Fruit fly (Drosophila melanogaster) whole organism, wandering third instar larva: Measurements from ENCODE around the gene Slmap.

ENCODE experiments used
- Abd-B ChIP-seq: fragments of >200 bp; optimal IDR thresholded peaks from 2 replicates; lab custom pipeline; 2017; ENCODE audit warnings: missing biosample characterization, missing genetic modification characterization
- CG9705 ChIP-seq: fragments of 200-800 bp; sonication (Bioruptor generic); optimal IDR thresholded peaks from 2 replicates; lab custom pipeline; 2018; ENCODE audit warnings: missing biosample characterization, mild to moderate bottlenecking, missing genetic modification characterization
- CrebA ChIP-seq: fragments of 200-800 bp; sonication (Bioruptor generic); optimal IDR thresholded peaks from 2 replicates; lab custom pipeline; 2016; ENCODE audit warnings: missing biosample characterization, mild to moderate bottlenecking, missing genetic modification characterization, borderline replicate concordance
- Dfd ChIP-seq: fragments of >200 bp; optimal IDR thresholded peaks from 2 replicates; lab custom pipeline; 2017; ENCODE audit warnings: missing biosample characterization, missing genetic modification characterization
- Hnf4 ChIP-seq: fragments of 200-800 bp; sonication (Bioruptor generic); optimal IDR thresholded peaks from 2 replicates; lab custom pipeline; 2016; ENCODE audit warnings: missing biosample characterization, mild to moderate bottlenecking, missing genetic modification characterization
- Hr78 ChIP-seq: fragments of >200 bp; optimal IDR thresholded peaks from 2 replicates; lab custom pipeline; 2017; ENCODE audit warnings: missing biosample characterization, missing genetic modification characterization
- Myc ChIP-seq: fragments of >200 bp; optimal IDR thresholded peaks from 2 replicates; lab custom pipeline; 2017
- N ChIP-seq: fragments of >200 bp; optimal IDR thresholded peaks from 2 replicates; lab custom pipeline; 2018; ENCODE audit warnings: missing biosample characterization, missing external identifiers, missing genetic modification characterization
- OdsH ChIP-seq: fragments of 200-800 bp; sonication (Bioruptor generic); optimal IDR thresholded peaks from 2 replicates; lab custom pipeline; 2016; ENCODE audit warnings: missing biosample characterization, mild to moderate bottlenecking, missing genetic modification characterization
- Rel ChIP-seq, 2 experiments: fragments of 200-800 bp; sonication (Bioruptor generic) in 1 of 2; optimal IDR thresholded peaks; 2 replicates in 1 of 2; 3 replicates in 1 of 2; lab custom pipeline; 2016 to 2019; ENCODE audit warnings: mild to moderate bottlenecking in 2 of 2, missing biosample characterization in 2 of 2, missing genetic modification characterization in 2 of 2, moderate library complexity in 1 of 2
- Sp1 ChIP-seq: fragments of 200-800 bp; sonication (Bioruptor generic); optimal IDR thresholded peaks from 3 replicates; lab custom pipeline; 2019; ENCODE audit warnings: missing biosample characterization, mild to moderate bottlenecking, missing genetic modification characterization, moderate library complexity
- Vsx2 ChIP-seq: fragments of 200-300, 225-300 bp; sonication (Bioruptor generic); optimal IDR thresholded peaks from 2 replicates; lab custom pipeline; 2018; ENCODE audit warnings: missing biosample characterization, missing genetic modification characterization; ENCODE audit not compliant: partially characterized antibody
- dsf ChIP-seq: sonication (Bioruptor generic); optimal IDR thresholded peaks from 2 replicates; lab custom pipeline; 2016; ENCODE audit warnings: missing biosample characterization, missing genetic modification characterization, borderline replicate concordance
- ey ChIP-seq: fragments of 200-800 bp; sonication (Bioruptor generic); optimal IDR thresholded peaks from 2 replicates; lab custom pipeline; 2016; ENCODE audit warnings: missing biosample characterization, missing genetic modification characterization
- foxo ChIP-seq, 2 experiments: fragments of 200-800 bp; sonication (Bioruptor generic); optimal IDR thresholded peaks; 2 replicates in 1 of 2; 3 replicates in 1 of 2; lab custom pipeline; 2016 to 2017; ENCODE audit warnings: missing biosample characterization in 2 of 2, missing genetic modification characterization in 2 of 2
- h ChIP-seq: fragments of 200-800 bp; sonication (Bioruptor generic); optimal IDR thresholded peaks from 3 replicates; lab custom pipeline; 2016; ENCODE audit warnings: missing biosample characterization, mild to moderate bottlenecking, missing genetic modification characterization
- jim ChIP-seq: fragments of 175-275, 200-325 bp; sonication (Bioruptor generic); optimal IDR thresholded peaks from 2 replicates; lab custom pipeline; 2016; ENCODE audit warnings: missing biosample characterization, mild to moderate bottlenecking, missing genetic modification characterization
- pan ChIP-seq: fragments of >200 bp; optimal IDR thresholded peaks from 2 replicates; lab custom pipeline; 2017
- rgr ChIP-seq: fragments of 200-800 bp; sonication (Bioruptor generic); optimal IDR thresholded peaks from 3 replicates; lab custom pipeline; 2016; ENCODE audit warnings: missing biosample characterization, mild to moderate bottlenecking, missing genetic modification characterization
- sage ChIP-seq: fragments of 200-800 bp; sonication (Bioruptor generic); optimal IDR thresholded peaks from 2 replicates; lab custom pipeline; 2016; ENCODE audit warnings: missing biosample characterization, mild to moderate bottlenecking, missing genetic modification characterization
- usp ChIP-seq: fragments of >200 bp; optimal IDR thresholded peaks from 2 replicates; lab custom pipeline; 2017; ENCODE audit warnings: missing biosample characterization, missing genetic modification characterization
- woc ChIP-seq: sonication (Bioruptor generic); optimal IDR thresholded peaks from 2 replicates; lab custom pipeline; 2016; ENCODE audit warnings: missing biosample characterization, mild to moderate bottlenecking, missing genetic modification characterization

Slmap gene

DNA sequence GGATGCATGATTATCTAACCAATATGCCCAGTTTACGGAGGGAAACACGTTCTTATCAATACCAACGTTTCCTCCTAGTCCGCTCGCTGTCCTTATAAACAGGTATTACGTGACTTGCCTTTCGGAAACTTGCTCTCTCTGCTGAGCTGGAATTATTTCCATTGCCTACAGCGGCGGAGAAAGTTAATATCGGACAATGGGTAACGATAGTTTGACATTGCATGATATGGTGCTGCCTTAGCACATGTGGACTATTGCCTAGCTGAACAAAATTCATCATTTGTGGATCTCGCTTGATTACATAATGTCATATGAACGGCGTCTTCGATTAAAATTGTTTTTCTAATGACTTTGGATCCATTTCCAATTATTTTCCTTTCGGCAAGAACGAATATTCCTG lies 4.6 kb upstream of the Slmap start:
- TF ChIP-seq Dfd (GFP tag; lab: Kevin White, UChicago): no peak
- no peak for TF ChIP-seq CG9705
- no peak for TF ChIP-seq rgr
- no peak for TF ChIP-seq Abd-B
- TF ChIP-seq OdsH (GFP tag; lab: Kevin White, UChicago): no peak
- TF ChIP-seq foxo (GFP tag; optimal IDR thresholded peaks at IDR 0.05; lab: Kevin White, UChicago): no peak
- no peak for TF ChIP-seq usp (GFP tag; lab: Kevin White, UChicago)
- TF ChIP-seq ey (GFP tag; lab: Kevin White, UChicago): no peak
- no peak for TF ChIP-seq h (GFP tag; lab: Kevin White, UChicago)
- TF ChIP-seq Vsx2 (GFP tag; lab: Kevin White, UChicago): no peak
- TF ChIP-seq Sp1 (GFP tag; lab: Kevin White, UChicago): no peak
- no peak for TF ChIP-seq pan (lab: Kevin White, UChicago)
- TF ChIP-seq sage (GFP tag; lab: Kevin White, UChicago): no peak
- TF ChIP-seq Hr78 (GFP tag; lab: Kevin White, UChicago): no peak
- TF ChIP-seq CrebA: no peak
- no peak for TF ChIP-seq Hnf4
- no peak for TF ChIP-seq jim (GFP tag; lab: Kevin White, UChicago)
- no peak for TF ChIP-seq Rel (GFP tag; optimal IDR thresholded peaks at IDR 0.05; lab: Kevin White, UChicago)
- TF ChIP-seq Rel (tag; optimal IDR thresholded peaks at IDR 0.05; lab: Kevin White, UChicago): no peak
- no peak for TF ChIP-seq dsf (GFP tag; lab: Kevin White, UChicago)
- TF ChIP-seq, all 38 proteins: peak for 0

DNA sequence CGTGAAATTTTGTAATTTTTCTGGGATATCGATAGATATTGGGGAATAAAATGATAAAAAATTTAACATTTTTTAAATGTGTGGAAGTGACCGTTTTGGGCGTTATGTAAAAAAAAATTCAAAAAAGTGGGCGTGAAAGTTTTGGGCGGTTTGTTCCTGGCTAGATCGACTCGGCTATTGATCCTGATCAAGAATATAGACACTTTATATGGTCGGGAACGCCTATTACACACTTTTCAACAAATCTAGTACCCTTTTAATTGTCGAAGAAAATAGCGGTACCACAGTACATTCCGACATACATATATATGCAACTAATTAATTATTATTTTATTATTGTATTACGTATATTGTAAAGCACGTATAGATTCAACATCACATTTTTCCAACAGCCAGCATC lies 3.5 kb upstream of the Slmap start:
- TF ChIP-seq woc (no peak), Myc (lab: Kevin White, UChicago) (no peak), pan (lab: Kevin White, UChicago) (no peak), Hnf4 (no peak), dsf (GFP tag; lab: Kevin White, UChicago) (no peak), Rel (GFP tag; optimal IDR thresholded peaks at IDR 0.05; lab: Kevin White, UChicago) (no peak), Rel (tag; optimal IDR thresholded peaks at IDR 0.05; lab: Kevin White, UChicago) (no peak)
- TF ChIP-seq, all 38 proteins: peak for 0

DNA sequence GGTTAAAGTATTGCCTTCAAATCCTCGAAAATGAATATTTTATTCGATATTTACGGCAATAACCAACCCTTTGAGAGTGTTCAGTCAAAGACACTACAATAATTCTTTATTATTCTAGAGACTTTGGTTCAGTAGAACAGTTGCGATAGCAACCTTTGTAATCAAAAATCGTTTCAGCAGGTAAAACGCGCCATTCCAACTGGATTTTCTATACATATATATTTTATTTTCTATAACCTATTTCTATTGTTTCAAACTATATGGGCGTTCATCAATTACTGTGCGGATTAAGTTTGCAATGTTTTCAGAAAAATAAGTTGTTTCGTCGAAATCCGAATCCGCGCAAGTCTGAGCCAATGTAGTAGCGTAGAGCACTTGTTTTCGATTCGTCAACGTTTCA lies 997 bp upstream of the Slmap start:
- no peak for TF ChIP-seq N (GFP tag; lab: Kevin White, UChicago)
